Worm (Caenorhabditis elegans): ENCODE measurements around the gene srz-100.

- no peak for TF ChIP-seq ceh-24 (tag; optimal IDR thresholded peaks at IDR 0.05)
- no peak for TF ChIP-seq pha-4 (tag; optimal IDR thresholded peaks at IDR 0.05)
- no peak for TF ChIP-seq ceh-18 (tag; optimal IDR thresholded peaks at IDR 0.05)
- no peak for TF ChIP-seq unc-55 (GFP tag; optimal IDR thresholded peaks at IDR 0.05)
- TF ChIP-seq ama-1 (optimal IDR thresholded peaks at IDR 0.05): no peak
- no peak for TF ChIP-seq ets-4 (tag; optimal IDR thresholded peaks at IDR 0.05)
- TF ChIP-seq fkh-6 (tag; optimal IDR thresholded peaks at IDR 0.05): no peak
- no peak for TF ChIP-seq pros-1 (tag; optimal IDR thresholded peaks at IDR 0.05)
- TF ChIP-seq fkh-10 (GFP tag; optimal IDR thresholded peaks at IDR 0.05): no peak
Measured at ce11 chrV:16731600-16731999, at the start of gene srz-100.
